Fruit fly (Drosophila melanogaster) whole organism, embryonic: ENCODE data around the gene CG43156.

Experiments
- Bteb2 ChIP-seq: fragments of 200-800 bp; sonication (Bioruptor generic); optimal IDR thresholded peaks from 2 replicates; lab custom pipeline; 2016; ENCODE audit warnings: missing biosample characterization, missing genetic modification characterization
- CG12391 ChIP-seq: fragments of 200-800 bp; sonication (Bioruptor generic); optimal IDR thresholded peaks from 3 replicates; lab custom pipeline; 2018; ENCODE audit warnings: missing biosample characterization, mild to moderate bottlenecking, missing genetic modification characterization, moderate library complexity
- CG12659 ChIP-seq: fragments of 200-800 bp; sonication (Bioruptor generic); optimal IDR thresholded peaks from 3 replicates; lab custom pipeline; 2017; ENCODE audit warnings: mild to moderate bottlenecking, missing biosample characterization, missing genetic modification reagents, missing genetic modification characterization
- CG13424 ChIP-seq: fragments of 200-800 bp; sonication (Bioruptor generic); optimal IDR thresholded peaks from 2 replicates; lab custom pipeline; 2019; ENCODE audit warnings: missing biosample characterization, mild to moderate bottlenecking, missing genetic modification characterization, moderate library complexity
- CG14441 ChIP-seq: fragments of 200-800 bp; sonication (Bioruptor generic); IDR thresholded peaks from 2 replicates; pipeline ENCODE4 v1.3.6; 2022; ENCODE audit warnings: missing biosample characterization, missing genetic modification characterization
- CG14710 ChIP-seq: fragments of 200-800 bp; sonication (Bioruptor generic); optimal IDR thresholded peaks from 3 replicates; lab custom pipeline; 2019; ENCODE audit warnings: missing biosample characterization, mild to moderate bottlenecking, missing genetic modification characterization, moderate library complexity
- CG1603 ChIP-seq: fragments of 200-800 bp; sonication (Bioruptor generic); optimal IDR thresholded peaks from 2 replicates; lab custom pipeline; 2019; ENCODE audit warnings: missing biosample characterization, mild to moderate bottlenecking, missing genetic modification characterization, moderate library complexity
- CG2116 ChIP-seq: fragments of 200-800 bp; sonication (Bioruptor generic); optimal IDR thresholded peaks from 3 replicates; lab custom pipeline; 2018; ENCODE audit warnings: missing biosample characterization, mild to moderate bottlenecking, missing genetic modification characterization
- CG2120 ChIP-seq: fragments of 200-800 bp; sonication (Bioruptor generic); optimal IDR thresholded peaks from 3 replicates; lab custom pipeline; 2016; ENCODE audit warnings: missing biosample characterization, missing genetic modification characterization
- CG2129 ChIP-seq: fragments of 200-800 bp; sonication (Bioruptor generic); IDR thresholded peaks from 2 replicates; pipeline ENCODE4 v1.3.6; 2022; ENCODE audit warnings: missing biosample characterization, missing genetic modification characterization; ENCODE audit not compliant: partially characterized antibody
- CG31441 ChIP-seq: fragments of 200-800 bp; sonication (Bioruptor generic); IDR thresholded peaks from 2 replicates; pipeline ENCODE4 v1.3.6; 2022; ENCODE audit warnings: missing biosample characterization, missing genetic modification characterization
- CG32532 ChIP-seq: fragments of 200-800 bp; sonication (Bioruptor generic); IDR thresholded peaks from 2 replicates; pipeline ENCODE4 v1.3.6; 2022; ENCODE audit warnings: missing biosample characterization, missing genetic modification characterization
- CG34224 ChIP-seq: fragments of 200-800 bp; sonication (Bioruptor generic); IDR thresholded peaks from 3 replicates; pipeline ENCODE4 v1.3.6; 2022; ENCODE audit warnings: missing biosample characterization, missing genetic modification characterization; ENCODE audit not compliant: partially characterized antibody
- CG3847 ChIP-seq: fragments of 200-800 bp; sonication (Bioruptor generic); IDR thresholded peaks from 2 replicates; pipeline ENCODE4 v1.3.6; 2022; ENCODE audit warnings: missing biosample characterization, missing genetic modification characterization
- CG42726 ChIP-seq: fragments of 200-800 bp; sonication (Bioruptor generic); IDR thresholded peaks from 2 replicates; pipeline ENCODE4 v1.3.6; 2022; ENCODE audit warnings: missing biosample characterization, missing genetic modification characterization; ENCODE audit not compliant: partially characterized antibody
- CG6254 ChIP-seq: fragments of 200-800 bp; sonication (Bioruptor generic); optimal IDR thresholded peaks from 3 replicates; lab custom pipeline; 2017; ENCODE audit warnings: mild to moderate bottlenecking, missing biosample characterization, missing genetic modification reagents, missing genetic modification characterization
- CG7963 ChIP-seq: fragments of 200-800 bp; sonication (Bioruptor generic); IDR thresholded peaks from 3 replicates; pipeline ENCODE4 v1.3.6; 2022; ENCODE audit warnings: missing biosample characterization, missing genetic modification characterization; ENCODE audit not compliant: partially characterized antibody
- Deaf1 ChIP-seq: fragments of 200-800 bp; optimal IDR thresholded peaks from 3 replicates; lab custom pipeline; 2019; ENCODE audit warnings: missing biosample characterization, mild to moderate bottlenecking, missing genetic modification characterization, moderate library complexity
- Dll ChIP-seq: fragments of 200-800 bp; sonication (Bioruptor generic); IDR thresholded peaks from 4 replicates; pipeline ENCODE4 v1.3.6; 2022; ENCODE audit warnings: missing biosample characterization, missing genetic modification characterization; ENCODE audit not compliant: partially characterized antibody
- Doc3 ChIP-seq: fragments of 200-800 bp; sonication (Bioruptor generic); IDR thresholded peaks from 3 replicates; pipeline ENCODE4 v1.3.6; 2022; ENCODE audit warnings: missing biosample characterization, missing genetic modification characterization; ENCODE audit not compliant: partially characterized antibody
- Dp ChIP-seq: fragments of 200-800 bp; sonication (Bioruptor generic); optimal IDR thresholded peaks from 2 replicates; lab custom pipeline; 2018; ENCODE audit warnings: missing biosample characterization, mild to moderate bottlenecking, missing genetic modification characterization, moderate library complexity
- Dref ChIP-seq: fragments of 200-800 bp; sonication (Bioruptor generic); IDR thresholded peaks from 2 replicates; pipeline ENCODE4 v1.3.6; 2022; ENCODE audit warnings: missing biosample characterization, missing genetic modification characterization
- E2f2 ChIP-seq: fragments of 200-800 bp; sonication (Bioruptor generic); IDR thresholded peaks from 2 replicates; pipeline ENCODE4 v1.3.6; 2022; ENCODE audit warnings: missing biosample characterization, missing genetic modification characterization
- Fer3 ChIP-seq: fragments of 200-800 bp; sonication (Bioruptor generic); optimal IDR thresholded peaks from 2 replicates; lab custom pipeline; 2018; ENCODE audit warnings: missing biosample characterization, mild to moderate bottlenecking, missing genetic modification characterization, moderate library complexity
- HmgD ChIP-seq: fragments of 200-800 bp; sonication (Bioruptor generic); optimal IDR thresholded peaks from 3 replicates; lab custom pipeline; 2016; ENCODE audit warnings: missing biosample characterization, missing genetic modification characterization
- Hmx ChIP-seq: fragments of 200-800 bp; sonication (Bioruptor generic); optimal IDR thresholded peaks from 2 replicates; lab custom pipeline; 2016; ENCODE audit warnings: missing biosample characterization, missing genetic modification characterization
- MBD-R2 ChIP-seq: fragments of 200-800 bp; sonication (Bioruptor generic); IDR thresholded peaks from 2 replicates; pipeline ENCODE4 v1.3.6; 2022; ENCODE audit warnings: missing biosample characterization, missing genetic modification characterization
- MESR4 ChIP-seq: fragments of 200-800 bp; sonication (Bioruptor generic); optimal IDR thresholded peaks from 2 replicates; lab custom pipeline; 2018; ENCODE audit warnings: missing biosample characterization, mild to moderate bottlenecking, missing genetic modification characterization, moderate library complexity
- PHDP ChIP-seq: fragments of 200-800 bp; sonication (Bioruptor generic); optimal IDR thresholded peaks from 3 replicates; lab custom pipeline; 2018; ENCODE audit warnings: missing biosample characterization, mild to moderate bottlenecking, missing genetic modification characterization, moderate library complexity
- Rx ChIP-seq: fragments of 200-800 bp; sonication (Bioruptor generic); IDR thresholded peaks from 2 replicates; pipeline ENCODE4 v1.3.6; 2022; ENCODE audit warnings: missing biosample characterization, missing genetic modification characterization
- Sox100B ChIP-seq: fragments of 200-800 bp; sonication (Bioruptor generic); optimal IDR thresholded peaks from 3 replicates; lab custom pipeline; 2018; ENCODE audit warnings: missing biosample characterization, mild to moderate bottlenecking, missing genetic modification characterization
- Ssrp ChIP-seq: fragments of 200-800 bp; sonication (Bioruptor generic); optimal IDR thresholded peaks from 2 replicates; lab custom pipeline; 2018; ENCODE audit warnings: missing biosample characterization, mild to moderate bottlenecking, missing genetic modification characterization, moderate library complexity
- amos ChIP-seq: fragments of 200-800 bp; sonication (Bioruptor generic); IDR thresholded peaks from 2 replicates; pipeline ENCODE4 v1.3.6; 2022; ENCODE audit warnings: missing biosample characterization, missing genetic modification characterization; ENCODE audit not compliant: partially characterized antibody
- ato ChIP-seq: fragments of 200-800 bp; sonication (Bioruptor generic); IDR thresholded peaks from 2 replicates; pipeline ENCODE4 v1.3.6; 2022; ENCODE audit warnings: missing biosample characterization, missing genetic modification characterization; ENCODE audit not compliant: partially characterized antibody
- chif ChIP-seq, 2 experiments: fragments of 200-800 bp; sonication (Bioruptor generic); optimal IDR thresholded peaks; 3 replicates each; lab custom pipeline; 2016; ENCODE audit warnings: missing biosample characterization in 2 of 2, missing genetic modification characterization in 2 of 2
- dpn ChIP-seq, 2 experiments: fragments of 200-800 bp; sonication (Bioruptor generic); optimal IDR thresholded peaks; 3 replicates each; lab custom pipeline; 2016; ENCODE audit warnings: missing biosample characterization in 2 of 2, missing genetic modification characterization in 2 of 2
- grau ChIP-seq: fragments of 200-800 bp; optimal IDR thresholded peaks from 3 replicates; lab custom pipeline; 2019; ENCODE audit warnings: missing biosample characterization, mild to moderate bottlenecking, missing genetic modification characterization, moderate library complexity
- h ChIP-seq: fragments of >200 bp; optimal IDR thresholded peaks from 2 replicates; lab custom pipeline; 2017
- hbn ChIP-seq: fragments of 200-800 bp; sonication (Bioruptor generic); IDR thresholded peaks from 2 replicates; pipeline ENCODE4 v1.3.6; 2022; ENCODE audit warnings: missing biosample characterization, missing genetic modification characterization; ENCODE audit not compliant: partially characterized antibody
- knrl ChIP-seq: fragments of 200-800 bp; sonication (Bioruptor generic); IDR thresholded peaks from 3 replicates; pipeline ENCODE4 v1.3.6; 2022; ENCODE audit warnings: missing biosample characterization, missing genetic modification characterization; ENCODE audit not compliant: partially characterized antibody
- lbe ChIP-seq: fragments of 200-800 bp; sonication (Bioruptor generic); optimal IDR thresholded peaks from 2 replicates; lab custom pipeline; 2016; ENCODE audit warnings: missing biosample characterization, mild to moderate bottlenecking, missing genetic modification characterization
- lilli ChIP-seq: fragments of 200-800 bp; sonication (Bioruptor generic); optimal IDR thresholded peaks from 3 replicates; lab custom pipeline; 2016; ENCODE audit warnings: missing biosample characterization, missing genetic modification characterization
- nerfin-2 ChIP-seq: fragments of 200-800 bp; sonication (Bioruptor generic); IDR thresholded peaks from 2 replicates; pipeline ENCODE4 v1.3.6; 2022; ENCODE audit warnings: missing biosample characterization, missing genetic modification characterization; ENCODE audit not compliant: partially characterized antibody
- pzg ChIP-seq: fragments of 200-800 bp; sonication (Bioruptor generic); optimal IDR thresholded peaks from 3 replicates; lab custom pipeline; 2018; ENCODE audit warnings: missing biosample characterization, mild to moderate bottlenecking, missing genetic modification characterization, moderate library complexity
- row ChIP-seq: fragments of 200-800 bp; sonication (Bioruptor generic); IDR thresholded peaks from 3 replicates; pipeline ENCODE4 v1.3.6; 2022; ENCODE audit warnings: missing biosample characterization, missing genetic modification characterization
- stwl ChIP-seq: fragments of 200-800 bp; sonication (Bioruptor generic); optimal IDR thresholded peaks from 3 replicates; lab custom pipeline; 2018; ENCODE audit warnings: missing biosample characterization, mild to moderate bottlenecking, missing genetic modification characterization, moderate library complexity
- sug ChIP-seq: fragments of 200-800 bp; optimal IDR thresholded peaks from 2 replicates; lab custom pipeline; 2019; ENCODE audit warnings: missing biosample characterization, mild to moderate bottlenecking, missing genetic modification characterization, moderate library complexity
- vnd ChIP-seq: fragments of 200-800 bp; sonication (Bioruptor generic); IDR thresholded peaks from 3 replicates; pipeline ENCODE4 v1.3.6; 2022; ENCODE audit warnings: missing biosample characterization, missing genetic modification characterization; ENCODE audit not compliant: partially characterized antibody

CG43156 gene

DNA sequence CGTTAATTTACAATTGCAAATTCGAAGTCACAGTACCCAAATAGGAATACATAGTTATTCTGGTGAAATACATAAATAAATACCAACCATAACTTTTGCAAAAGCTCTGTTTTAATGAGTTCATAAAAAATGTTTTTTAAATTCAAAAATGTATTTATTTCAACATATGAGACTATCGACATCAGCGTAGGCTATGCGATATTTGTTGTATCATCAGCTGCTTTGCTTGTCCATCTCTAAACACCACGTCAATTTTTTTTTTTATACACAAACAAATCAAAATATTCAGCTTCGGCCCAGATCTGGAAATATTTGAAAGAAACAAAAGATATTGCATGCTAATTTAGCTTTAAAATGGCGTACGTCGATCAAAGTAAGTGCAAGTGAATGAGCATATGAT is 18.5 kb downstream of the CG43156 start, which contains the start of gene CG1840 (continued):
- peak; percentile 80 for TF ChIP-seq amos (GFP tag; lab: Robert Waterston, UW)
- TF ChIP-seq sug = peak; percentile 8
- TF ChIP-seq knrl (GFP tag; lab: Robert Waterston, UW) = peak; percentile 69; the same call in 2 of the 3 replicates
- TF ChIP-seq Bteb2 (GFP tag; lab: Kevin White, UChicago) = no peak
- TF ChIP-seq hbn (GFP tag; lab: Robert Waterston, UW) = peak; percentile 77
- TF ChIP-seq row = peak; percentile 80
- peak; percentile 14 for TF ChIP-seq Dp (GFP tag; lab: Kevin White, UChicago)
- peak; percentile 59 for TF ChIP-seq stwl (tag; lab: Kevin White, UChicago)
- TF ChIP-seq HmgD (GFP tag; lab: Kevin White, UChicago) = no peak
- peak; percentile 4 for TF ChIP-seq lbe (GFP tag; lab: Kevin White, UChicago)
- no peak for TF ChIP-seq CG31441 (GFP tag; lab: Robert Waterston, UW)
- peak; percentile 78 for TF ChIP-seq CG34224 (GFP tag; lab: Robert Waterston, UW)
- no peak for TF ChIP-seq CG6254 (GFP tag; lab: Kevin White, UChicago)
- TF ChIP-seq nerfin-2 (GFP tag; lab: Robert Waterston, UW) = peak; percentile 33; the same call in 1 of the 2 replicates
- TF ChIP-seq Rx = no peak
- TF ChIP-seq chif (GFP tag; optimal IDR thresholded peaks at IDR 0.05; lab: Kevin White, UChicago) = no peak
- TF ChIP-seq CG2129 = peak; percentile 54
- TF ChIP-seq Sox100B = no peak
- no peak for TF ChIP-seq Hmx
- TF ChIP-seq Deaf1 (tag; lab: Kevin White, UChicago) = peak; percentile 2
- TF ChIP-seq CG13424 = peak; percentile 10
- no peak for TF ChIP-seq h (lab: Kevin White, UChicago)
- peak; percentile 77 for TF ChIP-seq Doc3 (GFP tag; lab: Robert Waterston, UW)
- TF ChIP-seq CG12391 (tag; lab: Kevin White, UChicago) = peak; percentile 15
- TF ChIP-seq CG14710 (tag; lab: Kevin White, UChicago) = peak; percentile 26
- TF ChIP-seq CG2116 (GFP tag; lab: Kevin White, UChicago) = peak; percentile 1
- peak; percentile 70 for TF ChIP-seq vnd
- peak; percentile 28 for TF ChIP-seq CG1603
- TF ChIP-seq MESR4 (GFP tag; lab: Kevin White, UChicago) = peak; percentile 67
- TF ChIP-seq Dll (GFP tag; lab: Robert Waterston, UW) = peak; percentile 81
- TF ChIP-seq MBD-R2 (GFP tag; lab: Robert Waterston, UW) = peak; percentile 61
- peak; percentile 8 for TF ChIP-seq lilli
- TF ChIP-seq CG42726 (GFP tag; lab: Robert Waterston, UW) = 0 out of 2 replicates have a peak, but pooled peaks have one; percentile 40
- peak; percentile 25 for TF ChIP-seq grau (tag; lab: Kevin White, UChicago)
- peak; percentile 37 for TF ChIP-seq CG2120 (GFP tag; lab: Kevin White, UChicago)
- TF ChIP-seq Fer3 (tag; lab: Kevin White, UChicago) = peak; percentile 13
- TF ChIP-seq CG3847 (GFP tag; lab: Robert Waterston, UW) = peak; percentile 31; the same call in 1 of the 2 replicates
- TF ChIP-seq pzg = peak; percentile 32
- TF ChIP-seq CG32532 (GFP tag; lab: Robert Waterston, UW) = peak; percentile 22; the same call in 1 of the 2 replicates
- TF ChIP-seq CG14441 = no peak
- peak; percentile 48 for TF ChIP-seq Dref (GFP tag; lab: Robert Waterston, UW)
- TF ChIP-seq PHDP = peak; percentile 0
- no peak for TF ChIP-seq Ssrp (tag; lab: Kevin White, UChicago)
- peak; percentile 70; the same call in 1 of the 2 replicates for TF ChIP-seq ato (GFP tag; lab: Robert Waterston, UW)
- 0 out of 2 replicates have a peak, but pooled peaks have one; percentile 20 for TF ChIP-seq E2f2 (GFP tag; lab: Robert Waterston, UW)
- peak; percentile 55; the same call in 2 of the 3 replicates for TF ChIP-seq CG7963 (GFP tag; lab: Robert Waterston, UW)
- peak in 1 of 2 experiments; percentile 9 for TF ChIP-seq dpn (GFP tag; optimal IDR thresholded peaks at IDR 0.05; lab: Kevin White, UChicago)
- peak; percentile 14 for TF ChIP-seq CG12659 (GFP tag; lab: Kevin White, UChicago)
